Fruit fly (Drosophila melanogaster) Kc167 (cell line): ENCODE measurements around the gene Naa60.

ENCODE experiments used
- Myc ChIP-seq: fragments of >200 bp; optimal IDR thresholded peaks from 2 replicates; lab custom pipeline; 2017; ENCODE audit warnings: missing external identifiers
- Sin3A ChIP-seq: fragments of >200 bp; optimal IDR thresholded peaks from 2 replicates; lab custom pipeline; 2018; ENCODE audit warnings: missing external identifiers
- psq ChIP-seq: fragments of >200 bp; optimal IDR thresholded peaks from 2 replicates; lab custom pipeline; 2017; ENCODE audit warnings: missing external identifiers

DNA sequence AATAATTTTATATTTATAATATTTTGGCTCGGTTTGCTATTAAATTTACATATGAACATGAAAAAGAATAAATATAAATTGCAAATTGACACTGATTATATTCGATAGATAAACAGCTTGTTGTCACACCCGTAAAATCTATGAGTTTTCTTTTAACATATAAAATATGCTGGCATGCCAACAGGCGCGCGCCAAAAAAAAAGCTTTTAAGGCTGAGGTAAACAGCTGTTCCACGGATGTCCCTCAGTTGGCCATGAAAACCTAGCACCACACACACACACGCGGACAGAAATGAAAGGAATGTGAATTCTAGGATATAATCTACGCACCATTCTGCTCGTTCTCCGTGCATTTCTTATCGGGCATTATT is 31.8 kb upstream of the Naa60 start:
- TF ChIP-seq Myc (no peak), psq (no peak), Sin3A (lab: Kevin White, UChicago) (no peak)
